ENCODE assay signal across 5 worm cellular contexts in the genomic region with DNA sequence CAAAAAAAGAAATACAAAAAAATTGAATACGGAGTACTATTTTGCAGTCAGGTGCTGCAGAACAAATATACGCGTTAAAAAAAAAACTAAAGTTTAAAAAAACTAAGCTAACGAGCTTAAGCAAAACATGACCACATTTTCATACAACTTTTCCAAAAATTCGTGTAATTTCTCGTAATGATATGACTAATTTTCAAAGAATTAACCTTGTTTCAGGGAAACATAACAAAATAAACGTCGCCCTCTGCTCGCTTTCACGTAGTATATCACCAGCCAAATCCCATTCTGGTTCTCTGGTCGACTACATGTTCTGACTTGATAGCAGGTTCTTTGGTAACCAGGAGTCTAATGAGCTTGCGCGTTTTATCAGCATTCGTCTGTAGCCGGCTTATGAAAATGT.
TF ChIP-seq lines count a peak whose summit lies in the region.

No protein-coding gene starts in this region.

TF ChIP-seq in whole organism, L1 larva, 84 proteins besides CTCF, POLR2A, EP300 and RAD21 (continues in another document):
- TF ChIP-seq mep-1 (tag; optimal IDR thresholded peaks at IDR 0.05; lab: Kevin White, UChicago) (peak; percentile 8), lin-14 (GFP tag; optimal IDR thresholded peaks at IDR 0.05; lab: Kevin White, UChicago) (peak; percentile 37), fkh-4 (tag; optimal IDR thresholded peaks at IDR 0.05; lab: Kevin White, UChicago; ENCODE audit: borderline replicate concordance) (peak; percentile 18), ztf-4 (tag; optimal IDR thresholded peaks at IDR 0.05; lab: Kevin White, UChicago) (peak; percentile 63), mef-2 (tag; optimal IDR thresholded peaks at IDR 0.05; lab: Kevin White, UChicago) (peak; percentile 48), aly-2 (tag; optimal IDR thresholded peaks at IDR 0.05; lab: Kevin White, UChicago) (no peak), nhr-11 (tag; optimal IDR thresholded peaks at IDR 0.05; lab: Kevin White, UChicago) (peak; percentile 76), tlp-1 (tag; optimal IDR thresholded peaks at IDR 0.05; lab: Kevin White, UChicago) (no peak), ces-1 (GFP tag; optimal IDR thresholded peaks at IDR 0.05; lab: Kevin White, UChicago) (no peak), fkh-8 (tag; optimal IDR thresholded peaks at IDR 0.05; lab: Kevin White, UChicago) (peak; percentile 99), xbp-1 (tag; optimal IDR thresholded peaks at IDR 0.05; lab: Kevin White, UChicago) (peak; percentile 18), irx-1 (tag; optimal IDR thresholded peaks at IDR 0.05; lab: Kevin White, UChicago) (peak; percentile 22), sox-4 (tag; optimal IDR thresholded peaks at IDR 0.05; lab: Kevin White, UChicago) (peak; percentile 89), nhr-71 (tag; optimal IDR thresholded peaks at IDR 0.05; lab: Kevin White, UChicago) (peak; percentile 91), hlh-4 (tag; optimal IDR thresholded peaks at IDR 0.05; lab: Kevin White, UChicago) (peak; percentile 65), pax-3 (tag; optimal IDR thresholded peaks at IDR 0.05; lab: Kevin White, UChicago) (peak; percentile 72), C34B4.2 (tag; optimal IDR thresholded peaks at IDR 0.05; lab: Kevin White, UChicago) (no peak)

TF ChIP-seq in whole organism, L2 larva, 48 proteins besides CTCF, POLR2A, EP300 and RAD21:
- TF ChIP-seq dmd-4 (tag; optimal IDR thresholded peaks at IDR 0.05; lab: Kevin White, UChicago) (peak; percentile 62), ztf-4 (tag; optimal IDR thresholded peaks at IDR 0.05; lab: Kevin White, UChicago) (peak; percentile 59), nhr-21 (tag; optimal IDR thresholded peaks at IDR 0.05; lab: Kevin White, UChicago) (peak; percentile 86), lsy-2 (tag; optimal IDR thresholded peaks at IDR 0.05; lab: Kevin White, UChicago) (peak in 1 of 2 experiments; percentile 24), unc-62 (GFP tag; optimal IDR thresholded peaks at IDR 0.05; lab: Kevin White, UChicago) (no peak), nhr-6 (tag; optimal IDR thresholded peaks at IDR 0.05; lab: Kevin White, UChicago) (peak; percentile 1)

TF ChIP-seq in whole organism, L3 larva, 47 proteins besides CTCF, POLR2A, EP300 and RAD21:
- TF ChIP-seq ceh-82 (tag; optimal IDR thresholded peaks at IDR 0.05; lab: Kevin White, UChicago) = no peak
- peak; percentile 81 for TF ChIP-seq nhr-11 (tag; optimal IDR thresholded peaks at IDR 0.05; lab: Kevin White, UChicago)

TF ChIP-seq in whole organism, L4 larva, 104 proteins besides CTCF, POLR2A, EP300 and RAD21:
- TF ChIP-seq nhr-11 (tag; optimal IDR thresholded peaks at IDR 0.05; lab: Kevin White, UChicago) (peak; percentile 87), mes-2 (tag; optimal IDR thresholded peaks at IDR 0.05; lab: Kevin White, UChicago; ENCODE audit: poor library complexity, severe bottlenecking) (no peak), tra-1 (GFP tag; IDR thresholded peaks at IDR 0.05; lab: Robert Waterston, UW) (no peak), egl-27 (tag; optimal IDR thresholded peaks at IDR 0.05; lab: Kevin White, UChicago) (no peak), nhr-77 (tag; optimal IDR thresholded peaks at IDR 0.05; lab: Kevin White, UChicago) (no peak), aha-1 (tag; lab: Kevin White, UChicago) (peak; percentile 59), lin-1 (GFP tag; IDR thresholded peaks at IDR 0.05; lab: Robert Waterston, UW) (no peak), lir-3 (tag; optimal IDR thresholded peaks at IDR 0.05; lab: Kevin White, UChicago) (no peak), lsy-2 (tag; optimal IDR thresholded peaks at IDR 0.05; lab: Kevin White, UChicago) (peak in 1 of 2 experiments; percentile 1), ctbp-1 (GFP tag; IDR thresholded peaks at IDR 0.05; lab: Robert Waterston, UW) (no peak), unc-62 (GFP tag; optimal IDR thresholded peaks at IDR 0.05 in 1 of 2; lab: Kevin White, UChicago) (no peak), unc-62 (tag; optimal IDR thresholded peaks at IDR 0.05; lab: Kevin White, UChicago) (no peak)

TF ChIP-seq in whole organism, mixed stage, embryonic, 35 proteins besides CTCF, POLR2A, EP300 and RAD21:
- TF ChIP-seq unc-62 (GFP tag; optimal IDR thresholded peaks at IDR 0.05; lab: Kevin White, UChicago) (no peak), pha-4 (tag; optimal IDR thresholded peaks at IDR 0.05; lab: Kevin White, UChicago) (no peak), nhr-2 (tag; optimal IDR thresholded peaks at IDR 0.05; lab: Kevin White, UChicago) (no peak), ces-1 (GFP tag; optimal IDR thresholded peaks at IDR 0.05; lab: Kevin White, UChicago) (peak; percentile 37), lin-32 (GFP tag; optimal IDR thresholded peaks at IDR 0.05; lab: Kevin White, UChicago) (no peak), nhr-28 (tag; optimal IDR thresholded peaks at IDR 0.05; lab: Kevin White, UChicago) (no peak)

Comparison
In these comparisons a context has a peak if more than half of its experiments do, and no peak if none do; other contexts are left out.
1. Of the 29 proteins assayed by ChIP-seq in both whole organism, L4 larva and whole organism, L1 larva: peak only in whole organism, L4 larva: aha-1; only in whole organism, L1 larva: fos-1 and mep-1; in both: nhr-11; in neither: 24; mixed calls (peak in some experiments, not most) for 1.